Fruit fly (Drosophila melanogaster): ENCODE data around the gene CG44475.
A peak's percentile ranks its signal among the peaks of the same experiment; 100 is the strongest.

Gene CG44475

DNA sequence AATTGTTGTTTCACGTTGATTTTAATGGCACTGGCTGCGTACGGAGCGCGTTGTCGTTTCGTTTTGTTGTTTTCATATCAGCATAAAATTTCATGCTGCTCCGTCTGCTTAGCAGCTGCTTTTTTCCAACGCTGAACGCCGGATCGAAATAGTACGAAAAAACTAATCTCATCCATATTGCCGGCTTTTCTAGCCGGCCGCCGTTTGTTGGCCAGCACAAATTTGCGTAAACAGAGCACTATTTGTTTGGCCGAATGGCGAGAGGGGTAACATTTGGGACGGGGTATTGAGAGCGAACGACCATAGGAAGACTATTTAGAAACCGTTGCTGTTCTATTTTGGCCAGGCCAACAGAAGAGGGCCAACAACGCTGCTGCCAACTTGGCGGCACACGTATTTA is 26.8 kb upstream of the CG44475 start (continued):
- TF ChIP-seq twi (tag; optimal IDR thresholded peaks at IDR 0.05), result no peak
- TF ChIP-seq Spps (tag; optimal IDR thresholded peaks at IDR 0.05), result no peak
- TF ChIP-seq Elba2 (GFP tag; optimal IDR thresholded peaks at IDR 0.05), result no peak
- TF ChIP-seq gcm2 (GFP tag; optimal IDR thresholded peaks at IDR 0.05), result no peak
- TF ChIP-seq dmrt99B (tag; optimal IDR thresholded peaks at IDR 0.05), result no peak
- no peak for TF ChIP-seq emc (GFP tag; optimal IDR thresholded peaks at IDR 0.05)
- TF ChIP-seq Side (GFP tag; optimal IDR thresholded peaks at IDR 0.05), result no peak
- no peak for TF ChIP-seq CG6272 (GFP tag; IDR thresholded peaks at IDR 0.05)
- peak; percentile 73 for TF ChIP-seq oc (tag; optimal IDR thresholded peaks at IDR 0.05)
- TF ChIP-seq sd (tag; optimal IDR thresholded peaks at IDR 0.05), result peak; percentile 87
- TF ChIP-seq CG12219 (GFP tag; optimal IDR thresholded peaks at IDR 0.05), result peak; percentile 12
- no peak for TF ChIP-seq CG32767 (GFP tag; IDR thresholded peaks at IDR 0.05)
- TF ChIP-seq Meics (GFP tag; optimal IDR thresholded peaks at IDR 0.05), result peak; percentile 10
- no peak for TF ChIP-seq odd (GFP tag; optimal IDR thresholded peaks at IDR 0.05)
- TF ChIP-seq CG2129 (GFP tag; IDR thresholded peaks at IDR 0.05; ENCODE audit: partially characterized antibody), result no peak
- no peak for TF ChIP-seq Neu2 (GFP tag; optimal IDR thresholded peaks at IDR 0.05; ENCODE audit: borderline replicate concordance)
- peak; percentile 32; the same call in 1 of the 2 replicates for TF ChIP-seq unc-4 (GFP tag; IDR thresholded peaks at IDR 0.05; ENCODE audit: partially characterized antibody)
- TF ChIP-seq CG11093 (GFP tag; IDR thresholded peaks at IDR 0.05), result no peak
- no peak for TF ChIP-seq trh (GFP tag; optimal IDR thresholded peaks at IDR 0.05)
- no peak for TF ChIP-seq CG8089 (GFP tag; optimal IDR thresholded peaks at IDR 0.05)
- no peak for TF ChIP-seq CG11723 (GFP tag; optimal IDR thresholded peaks at IDR 0.05)
- TF ChIP-seq CG2712 (tag; optimal IDR thresholded peaks at IDR 0.05), result no peak
- no peak for TF ChIP-seq jigr1 (GFP tag; IDR thresholded peaks at IDR 0.05)
- TF ChIP-seq CG6683 (GFP tag; optimal IDR thresholded peaks at IDR 0.05), result no peak
- TF ChIP-seq Sox100B (GFP tag; optimal IDR thresholded peaks at IDR 0.05), result no peak
- no peak for TF ChIP-seq mam (GFP tag; optimal IDR thresholded peaks at IDR 0.05)
- no peak for TF ChIP-seq danr (GFP tag; IDR thresholded peaks at IDR 0.05)
- no peak for TF ChIP-seq Bdp1 (GFP tag; optimal IDR thresholded peaks at IDR 0.05)
- TF ChIP-seq pb (GFP tag; optimal IDR thresholded peaks at IDR 0.05), result peak; percentile 58
- TF ChIP-seq CG12104 (GFP tag; optimal IDR thresholded peaks at IDR 0.05), result no peak
- TF ChIP-seq CG10267 (tag; optimal IDR thresholded peaks at IDR 0.05), result no peak
- peak; percentile 90 for TF ChIP-seq CG34422 (GFP tag; IDR thresholded peaks at IDR 0.05)
- TF ChIP-seq kni (GFP tag; optimal IDR thresholded peaks at IDR 0.05), result peak; percentile 99
- no peak for TF ChIP-seq chif (GFP tag; optimal IDR thresholded peaks at IDR 0.05)
- no peak for TF ChIP-seq gsb-n (tag; optimal IDR thresholded peaks at IDR 0.05)
- no peak for TF ChIP-seq Fer2 (tag; optimal IDR thresholded peaks at IDR 0.05)
- TF ChIP-seq Bteb2 (GFP tag; optimal IDR thresholded peaks at IDR 0.05), result no peak
- TF ChIP-seq CG7372 (GFP tag; IDR thresholded peaks at IDR 0.05), result no peak
- TF ChIP-seq D19A (tag; optimal IDR thresholded peaks at IDR 0.05), result no peak
- TF ChIP-seq ken (GFP tag; IDR thresholded peaks at IDR 0.05), result no peak
- TF ChIP-seq Taf1 (GFP tag; IDR thresholded peaks at IDR 0.05), result no peak
- peak; percentile 29 for TF ChIP-seq Hand (GFP tag; optimal IDR thresholded peaks at IDR 0.05)
- TF ChIP-seq CG8290 (GFP tag; optimal IDR thresholded peaks at IDR 0.05), result no peak
- TF ChIP-seq CG8290 (tag; optimal IDR thresholded peaks at IDR 0.05), result peak in 1 of 2 experiments; percentile 74
- no peak for TF ChIP-seq nerfin-1 (tag; optimal IDR thresholded peaks at IDR 0.05)
- TF ChIP-seq tll (GFP tag; optimal IDR thresholded peaks at IDR 0.05), result no peak
- no peak for TF ChIP-seq phol (tag; optimal IDR thresholded peaks at IDR 0.05)
- TF ChIP-seq dati (GFP tag; IDR thresholded peaks at IDR 0.05), result no peak
- peak; percentile 43 for TF ChIP-seq CG13287 (GFP tag; IDR thresholded peaks at IDR 0.05; ENCODE audit: partially characterized antibody)
- no peak for TF ChIP-seq tap (tag; optimal IDR thresholded peaks at IDR 0.05)
- TF ChIP-seq knrl (GFP tag; IDR thresholded peaks at IDR 0.05; ENCODE audit: partially characterized antibody), result no peak
- no peak for TF ChIP-seq Gug (GFP tag; IDR thresholded peaks at IDR 0.05)

Data from whole organism, embryonic.